Worm (Caenorhabditis elegans) whole organism, young adult: Measurements from ENCODE around the gene ZK546.2.
A peak's percentile ranks its signal among the peaks of the same experiment; 100 is the strongest.

Experiments used
- B0035.1 ChIP-seq: sonication (generic microtip); optimal IDR thresholded peaks from 2 replicates; lab custom pipeline; 2016; ENCODE audit warnings: missing genetic modification characterization, mild to moderate bottlenecking, missing compliant biosample characterization, missing genotype, missing genetic modification reagents
- B0336.3 ChIP-seq: fragments of 200-800 bp; sonication (Bioruptor generic); IDR thresholded peaks from 2 replicates; pipeline ENCODE4 v1.3.6; 2022; ENCODE audit warnings: missing genetic modification characterization, missing compliant biosample characterization
- C06A6.2 ChIP-seq: fragments of 200-800 bp; sonication (Bioruptor generic); conservative IDR thresholded peaks from 2 replicates; pipeline ENCODE4 v1.3.6; 2022; ENCODE audit warnings: missing genetic modification characterization, missing compliant biosample characterization
- F10E7.11 ChIP-seq: sonication (generic microtip); optimal IDR thresholded peaks from 2 replicates; lab custom pipeline; 2017; ENCODE audit warnings: mild to moderate bottlenecking, missing genetic modification characterization, moderate library complexity, missing compliant biosample characterization
- F22D6.2 ChIP-seq: sonication (generic microtip); optimal IDR thresholded peaks from 2 replicates; lab custom pipeline; 2016; ENCODE audit warnings: mild to moderate bottlenecking, missing genetic modification characterization, missing compliant biosample characterization
- F33H1.4 ChIP-seq: fragments of 200-800 bp; sonication (Bioruptor generic); IDR thresholded peaks from 2 replicates; pipeline ENCODE4 v1.3.6; 2022; ENCODE audit warnings: missing genetic modification reagents, missing genetic modification characterization, missing compliant biosample characterization
- F37B4.10 ChIP-seq: fragments of 200-800 bp; sonication (Bioruptor generic); IDR thresholded peaks from 2 replicates; pipeline ENCODE4 v1.3.6; 2022; ENCODE audit warnings: missing genetic modification characterization, missing compliant biosample characterization
- T07F8.4 ChIP-seq: sonication (generic microtip); optimal IDR thresholded peaks from 2 replicates; lab custom pipeline; 2016; ENCODE audit warnings: mild to moderate bottlenecking, missing genetic modification characterization, moderate library complexity, missing compliant biosample characterization
- Y56A3A.18 ChIP-seq: fragments of 200-800 bp; sonication (Bioruptor generic); IDR thresholded peaks from 2 replicates; pipeline ENCODE4 v1.3.6; 2022; ENCODE audit warnings: missing genetic modification reagents, missing genetic modification characterization, missing compliant biosample characterization
- Y67H2A.10 ChIP-seq: fragments of 200-800 bp; sonication (Bioruptor generic); conservative IDR thresholded peaks from 2 replicates; pipeline ENCODE4 v1.3.6; 2022; ENCODE audit warnings: missing genetic modification reagents, missing genetic modification characterization, missing compliant biosample characterization
- ama-1 ChIP-seq, 3 experiments: fragments of 150-350 bp in 1 of 3; sonication (generic microtip) in 2 of 3; optimal IDR thresholded peaks; 2 replicates each; lab custom pipeline; 2014 to 2018; ENCODE audit warnings: missing biosample characterization in 2 of 3, missing genetic modification characterization in 2 of 3, missing genetic modification reagents in 2 of 3
- aptf-2 ChIP-seq: fragments of 200-800 bp; sonication (Bioruptor generic); conservative IDR thresholded peaks from 2 replicates; pipeline ENCODE4 v1.3.6; 2022; ENCODE audit warnings: missing genetic modification reagents, missing genetic modification characterization, missing compliant biosample characterization
- attf-3 ChIP-seq: fragments of 200-800 bp; sonication (Bioruptor generic); conservative IDR thresholded peaks from 2 replicates; pipeline ENCODE4 v1.3.6; 2022; ENCODE audit warnings: missing genetic modification reagents, missing genetic modification characterization, missing compliant biosample characterization
- attf-6 ChIP-seq: fragments of 200-800 bp; sonication (Bioruptor generic); IDR thresholded peaks from 2 replicates; pipeline ENCODE4 v1.3.6; 2022; ENCODE audit warnings: missing genetic modification reagents, missing genetic modification characterization, missing compliant biosample characterization
- bed-1 ChIP-seq: fragments of 200-800 bp; sonication (Bioruptor generic); IDR thresholded peaks from 2 replicates; pipeline ENCODE4 v1.3.6; 2022; ENCODE audit warnings: missing genetic modification reagents, missing genetic modification characterization, missing compliant biosample characterization
- ccch-3 ChIP-seq: fragments of 200-800 bp; sonication (Bioruptor generic); optimal IDR thresholded peaks from 2 replicates; lab custom pipeline; 2018; ENCODE audit warnings: mild to moderate bottlenecking, missing genetic modification characterization, missing compliant biosample characterization
- cebp-1 ChIP-seq, 2 experiments: fragments of 200-800 bp in 1 of 2; sonication (Bioruptor generic) in 1 of 2; sonication (generic microtip) in 1 of 2; IDR thresholded peaks in 1 of 2; optimal IDR thresholded peaks in 1 of 2; 2 replicates each; pipeline versions ENCODE4 v1.3.6 to Lab custom; 2017 to 2022; ENCODE audit warnings: missing compliant biosample characterization in 2 of 2, missing genetic modification characterization in 2 of 2, mild to moderate bottlenecking in 1 of 2, missing genetic modification reagents in 1 of 2, moderate library complexity in 1 of 2
- ceh-40 ChIP-seq: fragments of 200-800 bp; sonication (Bioruptor generic); IDR thresholded peaks from 2 replicates; pipeline ENCODE4 v1.3.6; 2022; ENCODE audit warnings: missing genetic modification characterization, missing compliant biosample characterization
- ceh-58 ChIP-seq: fragments of 200-800 bp; sonication (Bioruptor generic); IDR thresholded peaks from 2 replicates; pipeline ENCODE4 v1.3.6; 2022; ENCODE audit warnings: missing genetic modification characterization, missing compliant biosample characterization
- chd-7 ChIP-seq: sonication (generic microtip); optimal IDR thresholded peaks from 2 replicates; lab custom pipeline; 2016; ENCODE audit warnings: mild to moderate bottlenecking, missing genetic modification characterization, moderate library complexity, missing compliant biosample characterization
- die-1 ChIP-seq: sonication (generic microtip); optimal IDR thresholded peaks from 2 replicates; lab custom pipeline; 2016; ENCODE audit warnings: missing genotype, mild to moderate bottlenecking, missing genetic modification characterization, missing compliant biosample characterization
- dox-1 ChIP-seq: fragments of 200-800 bp; sonication (Bioruptor generic); IDR thresholded peaks from 2 replicates; pipeline ENCODE4 v1.3.6; 2022; ENCODE audit warnings: missing genetic modification reagents, missing genetic modification characterization, missing compliant biosample characterization
- dpff-1 ChIP-seq: sonication (generic microtip); optimal IDR thresholded peaks from 2 replicates; lab custom pipeline; 2017; ENCODE audit warnings: mild to moderate bottlenecking, missing genetic modification characterization, missing compliant biosample characterization
- dpl-1 ChIP-seq: fragments of 150-350 bp; optimal IDR thresholded peaks from 2 replicates; lab custom pipeline; 2014; ENCODE audit warnings: missing biosample characterization, missing genetic modification reagents, missing genetic modification characterization
- efl-1 ChIP-seq: fragments of 150-350 bp; optimal IDR thresholded peaks from 2 replicates; lab custom pipeline; 2014; ENCODE audit warnings: missing biosample characterization, missing genetic modification reagents, missing genetic modification characterization
- ekl-4 ChIP-seq: fragments of 200-800 bp; sonication (Bioruptor generic); IDR thresholded peaks from 2 replicates; pipeline ENCODE4 v1.3.6; 2022; ENCODE audit warnings: missing genetic modification reagents, missing genetic modification characterization, missing compliant biosample characterization
- ets-4 ChIP-seq: fragments of 200-800 bp; sonication (Bioruptor generic); optimal IDR thresholded peaks from 2 replicates; lab custom pipeline; 2018; ENCODE audit warnings: mild to moderate bottlenecking, missing genetic modification characterization, missing compliant biosample characterization
- fkh-3 ChIP-seq: sonication (generic microtip); optimal IDR thresholded peaks from 2 replicates; lab custom pipeline; 2016; ENCODE audit warnings: mild to moderate bottlenecking, missing genetic modification characterization, missing compliant biosample characterization
- him-1 ChIP-seq: sonication (generic microtip); optimal IDR thresholded peaks from 2 replicates; lab custom pipeline; 2016; ENCODE audit warnings: missing genotype, missing genetic modification reagents, missing genetic modification characterization, missing compliant biosample characterization
- hmg-1.2 ChIP-seq: fragments of 200-800 bp; sonication (Bioruptor generic); IDR thresholded peaks from 2 replicates; pipeline ENCODE4 v1.3.6; 2022; ENCODE audit warnings: missing genetic modification reagents, missing genetic modification characterization, missing compliant biosample characterization
- hrde-1 ChIP-seq: sonication (generic microtip); optimal IDR thresholded peaks from 2 replicates; lab custom pipeline; 2016; ENCODE audit warnings: missing genetic modification characterization, mild to moderate bottlenecking, missing compliant biosample characterization, moderate library complexity, missing genotype, missing genetic modification reagents, borderline replicate concordance
- lag-1 ChIP-seq: fragments of 200-800 bp; sonication (Bioruptor generic); IDR thresholded peaks from 2 replicates; pipeline ENCODE4 v1.3.6; 2022; ENCODE audit warnings: missing genetic modification reagents, missing genetic modification characterization, missing compliant biosample characterization
- lin-35 ChIP-seq, 3 experiments: fragments of 150-350 bp in 2 of 3; sonication (generic microtip) in 1 of 3; optimal IDR thresholded peaks; 2 replicates each; lab custom pipeline; 2014 to 2018; ENCODE audit warnings: missing biosample characterization in 3 of 3, missing genetic modification characterization in 3 of 3, missing genetic modification reagents in 3 of 3
- lir-1 ChIP-seq: fragments of 200-800 bp; sonication (Bioruptor generic); conservative IDR thresholded peaks from 2 replicates; pipeline ENCODE4 v1.3.6; 2022; ENCODE audit warnings: missing genetic modification reagents, missing genetic modification characterization, missing compliant biosample characterization
- lsy-27 ChIP-seq: sonication (generic microtip); optimal IDR thresholded peaks from 2 replicates; lab custom pipeline; 2017; ENCODE audit warnings: missing genetic modification characterization, mild to moderate bottlenecking, missing compliant biosample characterization, antibody characterized with exemption, missing genotype, borderline replicate concordance; ENCODE audit not compliant: insufficient read depth
- madf-10 ChIP-seq: sonication (generic microtip); optimal IDR thresholded peaks from 2 replicates; lab custom pipeline; 2016; ENCODE audit warnings: mild to moderate bottlenecking, missing genetic modification characterization, missing compliant biosample characterization
- mel-28 ChIP-seq: sonication (generic microtip); optimal IDR thresholded peaks from 2 replicates; lab custom pipeline; 2016; ENCODE audit warnings: borderline replicate concordance, mild to moderate bottlenecking, missing genetic modification characterization, missing compliant biosample characterization
- nfya-1 ChIP-seq: sonication (generic microtip); optimal IDR thresholded peaks from 2 replicates; lab custom pipeline; 2017; ENCODE audit warnings: antibody characterized with exemption, missing compliant biosample characterization, missing genetic modification characterization, borderline replicate concordance; ENCODE audit not compliant: insufficient read depth
- nfyb-1 ChIP-seq: fragments of 200-800 bp; sonication (Bioruptor generic); IDR thresholded peaks from 2 replicates; pipeline ENCODE4 v1.3.6; 2022; ENCODE audit warnings: missing genetic modification reagents, missing genetic modification characterization, missing compliant biosample characterization
- nhr-120 ChIP-seq: fragments of 200-800 bp; sonication (Bioruptor generic); IDR thresholded peaks from 2 replicates; pipeline ENCODE4 v1.3.6; 2022; ENCODE audit warnings: missing genetic modification characterization, missing compliant biosample characterization
- nhr-90 ChIP-seq: sonication (generic microtip); optimal IDR thresholded peaks from 2 replicates; lab custom pipeline; 2016; ENCODE audit warnings: missing genotype, mild to moderate bottlenecking, missing genetic modification characterization, missing compliant biosample characterization
- pbrm-1 ChIP-seq: fragments of 200-800 bp; sonication (Bioruptor generic); IDR thresholded peaks from 2 replicates; pipeline ENCODE4 v1.3.6; 2022; ENCODE audit warnings: missing genetic modification reagents, missing genetic modification characterization, missing compliant biosample characterization
- rcor-1 ChIP-seq: fragments of 200-800 bp; sonication (Bioruptor generic); IDR thresholded peaks from 2 replicates; pipeline ENCODE4 v1.3.6; 2022; ENCODE audit warnings: missing genetic modification reagents, missing genetic modification characterization, missing compliant biosample characterization
- rpc-1 ChIP-seq, 2 experiments: fragments of 150-350 bp in 1 of 2; sonication (generic microtip) in 1 of 2; optimal IDR thresholded peaks; 2 replicates each; lab custom pipeline; 2014 to 2018; ENCODE audit warnings: missing biosample characterization in 1 of 2, missing genetic modification characterization in 1 of 2, missing genetic modification reagents in 1 of 2, missing genotype in 1 of 2
- snpc-3.4 ChIP-seq: sonication (generic microtip); optimal IDR thresholded peaks from 2 replicates; lab custom pipeline; 2017; ENCODE audit warnings: missing genetic modification characterization, mild to moderate bottlenecking, missing compliant biosample characterization, antibody characterized with exemption, moderate library complexity, missing genotype, missing genetic modification reagents
- tbx-9 ChIP-seq: sonication (generic microtip); optimal IDR thresholded peaks from 2 replicates; lab custom pipeline; 2016; ENCODE audit warnings: borderline replicate concordance, missing genetic modification characterization, inconsistent platforms, missing compliant biosample characterization
- tlf-1 ChIP-seq: fragments of 200-800 bp; sonication (Bioruptor generic); optimal IDR thresholded peaks from 2 replicates; lab custom pipeline; 2018; ENCODE audit warnings: mild to moderate bottlenecking, missing genetic modification characterization, missing compliant biosample characterization

Gene ZK546.2

ce11 chrII:4902035-4902434 lies 43.8 kb upstream of the ZK546.2 start, which contains the start of gene R05F9.9 (continued):
- TF ChIP-seq tbx-9 (tag; lab: Kevin White, UChicago) (no peak), madf-10 (tag; lab: Kevin White, UChicago) (peak; percentile 21), efl-1 (peak; percentile 39), tlf-1 (peak; percentile 8), hrde-1 (no peak), him-1 (no peak), ama-1 (optimal IDR thresholded peaks at IDR 0.05; lab: Kevin White, UChicago) (peak; percentile 64), ama-1 (GFP tag; optimal IDR thresholded peaks at IDR 0.05; lab: Kevin White, UChicago) (no peak), F22D6.2 (no peak), C06A6.2 (GFP tag; lab: Robert Waterston, UW) (no peak), cebp-1 (GFP tag; IDR thresholded peaks at IDR 0.05; lab: Robert Waterston, UW) (no peak), cebp-1 (tag; optimal IDR thresholded peaks at IDR 0.05; lab: Kevin White, UChicago) (peak; percentile 57), pbrm-1 (GFP tag; lab: Robert Waterston, UW) (no peak), bed-1 (GFP tag; lab: Robert Waterston, UW) (no peak), nhr-90 (tag; lab: Kevin White, UChicago) (peak; percentile 10), hmg-1.2 (GFP tag; lab: Robert Waterston, UW) (no peak), nhr-120 (GFP tag; lab: Robert Waterston, UW) (no peak), ets-4 (GFP tag; lab: Kevin White, UChicago) (no peak), nfyb-1 (GFP tag; lab: Robert Waterston, UW) (peak; percentile 52), rcor-1 (GFP tag; lab: Robert Waterston, UW) (no peak), B0336.3 (GFP tag; lab: Robert Waterston, UW) (peak; percentile 41; the same call in 1 of the 2 replicates), ekl-4 (GFP tag; lab: Robert Waterston, UW) (peak; percentile 50), B0035.1 (tag; lab: Kevin White, UChicago) (no peak), attf-3 (GFP tag; lab: Robert Waterston, UW) (no peak), mel-28 (tag; lab: Kevin White, UChicago) (no peak), ceh-58 (GFP tag; lab: Robert Waterston, UW) (no peak), fkh-3 (tag; lab: Kevin White, UChicago) (no peak), F33H1.4 (GFP tag; lab: Robert Waterston, UW) (peak; percentile 6; the same call in 1 of the 2 replicates), lag-1 (GFP tag; lab: Robert Waterston, UW) (no peak), nfya-1 (tag; lab: Kevin White, UChicago) (no peak), aptf-2 (no peak), rpc-1 (optimal IDR thresholded peaks at IDR 0.05; lab: Kevin White, UChicago) (no peak), rpc-1 (tag; optimal IDR thresholded peaks at IDR 0.05; lab: Kevin White, UChicago) (no peak), dpff-1 (no peak), ccch-3 (no peak), lir-1 (GFP tag; lab: Robert Waterston, UW) (no peak), lsy-27 (no peak), chd-7 (tag; lab: Kevin White, UChicago) (no peak), snpc-3.4 (tag; lab: Kevin White, UChicago) (no peak), Y67H2A.10 (GFP tag; lab: Robert Waterston, UW) (no peak), F37B4.10 (no peak), F10E7.11 (tag; lab: Kevin White, UChicago) (no peak), T07F8.4 (tag; lab: Kevin White, UChicago) (no peak), die-1 (no peak), lin-35 (GFP tag; optimal IDR thresholded peaks at IDR 0.05; lab: Kevin White, UChicago) (peak in 1 of 3 experiments; percentile 58), attf-6 (GFP tag; lab: Robert Waterston, UW) (no peak), Y56A3A.18 (GFP tag; lab: Robert Waterston, UW) (no peak), dpl-1 (no peak), dox-1 (GFP tag; lab: Robert Waterston, UW) (no peak), ceh-40 (GFP tag; lab: Robert Waterston, UW) (no peak)
